Worm (Caenorhabditis elegans): ENCODE data around the gene H34I24.2.

H34I24.2 gene

DNA sequence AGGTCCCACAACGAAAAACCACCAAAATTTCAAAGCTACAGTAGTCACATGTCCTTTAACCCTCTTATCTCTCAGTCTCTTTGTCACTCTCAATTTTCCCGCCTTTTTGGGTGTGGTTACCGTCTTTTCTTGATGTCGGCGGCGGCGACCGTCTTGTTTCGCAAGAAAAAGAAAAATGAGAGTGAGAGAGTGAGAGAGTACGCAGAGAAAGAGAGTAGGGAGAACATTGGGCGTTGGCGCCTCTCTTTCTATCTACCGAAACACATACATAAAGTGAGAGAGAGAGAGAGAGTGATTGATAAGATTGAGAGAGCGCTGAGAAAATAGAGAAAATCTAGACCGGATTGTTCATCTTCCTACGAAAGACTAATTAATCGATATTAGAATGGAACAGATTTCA is 34.1 kb downstream of the H34I24.2 start (continued):
- no peak for TF ChIP-seq nhr-120 (GFP tag; IDR thresholded peaks at IDR 0.05)
- TF ChIP-seq chd-7 (tag; optimal IDR thresholded peaks at IDR 0.05): peak; percentile 70
- no peak for TF ChIP-seq lsl-1 (GFP tag; optimal IDR thresholded peaks at IDR 0.05)
- peak; percentile 46 for TF ChIP-seq madf-10 (tag; optimal IDR thresholded peaks at IDR 0.05)
- no peak for TF ChIP-seq D2030.7 (GFP tag; IDR thresholded peaks at IDR 0.05)
- no peak for TF ChIP-seq madf-8 (GFP tag; conservative IDR thresholded peaks at IDR 0.05)
- TF ChIP-seq mcd-1 (GFP tag; IDR thresholded peaks at IDR 0.05): peak; percentile 31
- no peak for TF ChIP-seq sdz-38 (tag; optimal IDR thresholded peaks at IDR 0.05)
- no peak for TF ChIP-seq T07F8.4 (tag; optimal IDR thresholded peaks at IDR 0.05)
- TF ChIP-seq sea-2 (GFP tag; IDR thresholded peaks at IDR 0.05): no peak
- no peak for TF ChIP-seq hlh-12 (tag; optimal IDR thresholded peaks at IDR 0.05)
- no peak for TF ChIP-seq ccch-3 (GFP tag; optimal IDR thresholded peaks at IDR 0.05)
- TF ChIP-seq lin-35 (GFP tag; optimal IDR thresholded peaks at IDR 0.05): no peak
- no peak for TF ChIP-seq T26A5.8 (tag; optimal IDR thresholded peaks at IDR 0.05)
- TF ChIP-seq Y53F4B.3 (GFP tag; IDR thresholded peaks at IDR 0.05): no peak
- TF ChIP-seq ceh-79 (tag; optimal IDR thresholded peaks at IDR 0.05): no peak
- TF ChIP-seq lir-1 (GFP tag; conservative IDR thresholded peaks at IDR 0.05): no peak
- peak; percentile 14 for TF ChIP-seq F23B12.7 (tag; optimal IDR thresholded peaks at IDR 0.05; ENCODE audit: insufficient read depth)
- no peak for TF ChIP-seq snpc-1.3 (tag; optimal IDR thresholded peaks at IDR 0.05; ENCODE audit: insufficient read depth)
- no peak for TF ChIP-seq ceh-100 (GFP tag; IDR thresholded peaks at IDR 0.05)
- TF ChIP-seq F52B5.7 (tag; optimal IDR thresholded peaks at IDR 0.05): no peak
- TF ChIP-seq nhr-27 (tag; optimal IDR thresholded peaks at IDR 0.05): no peak
- peak; percentile 63 for TF ChIP-seq C06A6.2 (GFP tag; conservative IDR thresholded peaks at IDR 0.05)
- no peak for TF ChIP-seq attf-3 (GFP tag; conservative IDR thresholded peaks at IDR 0.05)
- TF ChIP-seq ztf-26 (tag; optimal IDR thresholded peaks at IDR 0.05): peak; percentile 68
- TF ChIP-seq tbx-9 (tag; optimal IDR thresholded peaks at IDR 0.05; ENCODE audit: borderline replicate concordance): no peak
- TF ChIP-seq F49E8.2 (tag; optimal IDR thresholded peaks at IDR 0.05; ENCODE audit: insufficient read depth): no peak
- TF ChIP-seq ceh-27 (GFP tag; optimal IDR thresholded peaks at IDR 0.05): no peak
- TF ChIP-seq pbrm-1 (GFP tag; IDR thresholded peaks at IDR 0.05): no peak
- TF ChIP-seq fkh-3 (tag; optimal IDR thresholded peaks at IDR 0.05): no peak
- no peak for TF ChIP-seq F22D6.2 (tag; optimal IDR thresholded peaks at IDR 0.05)
- no peak for TF ChIP-seq madf-3 (GFP tag; IDR thresholded peaks at IDR 0.05)
- TF ChIP-seq lin-26 (GFP tag; IDR thresholded peaks at IDR 0.05): no peak
- TF ChIP-seq cebp-1 (GFP tag; IDR thresholded peaks at IDR 0.05): peak; percentile 85
- peak; percentile 92 for TF ChIP-seq cebp-1 (tag; optimal IDR thresholded peaks at IDR 0.05)
- no peak for TF ChIP-seq Y79H2A.3 (GFP tag; conservative IDR thresholded peaks at IDR 0.05)
- peak; percentile 75 for TF ChIP-seq dox-1 (GFP tag; IDR thresholded peaks at IDR 0.05)
- TF ChIP-seq snpc-4 (GFP tag; optimal IDR thresholded peaks at IDR 0.05): no peak
- TF ChIP-seq snpc-4 (tag; optimal IDR thresholded peaks at IDR 0.05): peak; percentile 45 to 74 (median 48)
- TF ChIP-seq nfyb-1 (GFP tag; IDR thresholded peaks at IDR 0.05): no peak
- no peak for TF ChIP-seq C17E4.6 (GFP tag; IDR thresholded peaks at IDR 0.05)
- no peak for TF ChIP-seq hsf-1 (GFP tag; IDR thresholded peaks at IDR 0.05)
- TF ChIP-seq F10E7.11 (tag; optimal IDR thresholded peaks at IDR 0.05): no peak
- no peak for TF ChIP-seq akir-1 (GFP tag; optimal IDR thresholded peaks at IDR 0.05)
- TF ChIP-seq ztf-22 (GFP tag; optimal IDR thresholded peaks at IDR 0.05): peak; percentile 51
- TF ChIP-seq F39B2.1 (GFP tag; IDR thresholded peaks at IDR 0.05): no peak
- no peak for TF ChIP-seq bed-1 (GFP tag; IDR thresholded peaks at IDR 0.05)
- no peak for TF ChIP-seq K11D2.4 (GFP tag; IDR thresholded peaks at IDR 0.05)
- TF ChIP-seq zim-3 (tag; optimal IDR thresholded peaks at IDR 0.05): no peak
- TF ChIP-seq B0035.1 (tag; optimal IDR thresholded peaks at IDR 0.05): no peak
